Worm (Caenorhabditis elegans): ENCODE measurements around the gene C53A3.4.

C53A3.4 gene

DNA sequence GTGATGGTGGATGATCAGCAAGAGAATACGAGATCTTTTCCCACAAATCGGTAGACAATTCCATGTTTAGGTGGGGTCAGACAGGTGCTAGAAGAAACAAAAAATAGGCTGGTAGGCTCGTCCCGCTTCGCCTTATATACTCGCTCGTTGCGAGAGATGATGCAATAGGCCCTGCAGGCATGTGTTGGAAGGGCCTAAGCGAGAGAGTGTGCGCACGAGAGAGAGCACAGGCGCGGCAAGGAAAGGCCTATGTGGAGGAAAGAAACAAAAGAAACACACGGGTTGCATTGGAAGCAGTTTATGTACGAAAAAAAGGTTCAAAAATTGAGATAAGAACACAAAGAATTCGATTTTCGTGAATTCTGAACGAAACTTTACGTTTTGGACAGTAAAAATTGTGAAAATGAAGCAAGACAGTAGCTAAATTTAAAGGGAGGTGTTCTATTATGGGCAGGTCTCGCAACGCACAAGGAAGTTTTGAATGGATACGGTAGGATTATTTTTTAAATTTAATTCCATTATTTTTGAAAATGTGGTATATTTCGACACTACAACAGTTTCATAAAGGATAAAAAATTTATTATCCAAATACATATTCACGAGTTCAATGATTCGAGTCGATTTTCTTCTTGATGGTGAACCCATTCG, 22.2 kb upstream of the C53A3.4 start, which contains the start of gene F44E7.5 (continued):
- TF ChIP-seq pqm-1 (tag; optimal IDR thresholded peaks at IDR 0.05): peak; percentile 74
- no peak for TF ChIP-seq ZK546.5 (tag; optimal IDR thresholded peaks at IDR 0.05)
- no peak for TF ChIP-seq jun-1 (tag; optimal IDR thresholded peaks at IDR 0.05)
- no peak for TF ChIP-seq fkh-10 (GFP tag; optimal IDR thresholded peaks at IDR 0.05)
- peak; percentile 12 for TF ChIP-seq ama-1 (optimal IDR thresholded peaks at IDR 0.05)
- no peak for TF ChIP-seq nhr-12 (tag; optimal IDR thresholded peaks at IDR 0.05)
- no peak for TF ChIP-seq unc-62 (GFP tag; optimal IDR thresholded peaks at IDR 0.05)

DNA sequence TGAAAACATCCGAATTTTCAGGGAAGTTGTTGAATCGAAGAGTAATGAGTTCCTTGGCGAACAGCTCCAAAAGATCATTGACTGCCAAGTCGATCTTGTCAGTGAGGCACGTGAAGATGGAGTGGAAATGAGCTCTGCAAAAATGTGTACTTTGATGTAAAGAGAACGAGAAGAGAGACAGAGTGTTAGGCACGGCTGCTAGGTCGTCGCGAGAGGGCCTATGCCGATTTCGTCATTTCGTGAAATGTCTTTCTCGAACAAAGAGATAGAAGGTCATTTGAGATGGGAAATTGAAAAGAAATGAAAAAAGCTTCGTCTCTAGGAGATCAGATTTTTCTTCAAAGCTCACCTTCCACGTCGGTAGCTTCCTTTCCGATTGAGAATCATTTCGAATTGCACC, 21.3 kb upstream of the C53A3.4 start:
- TF ChIP-seq ceh-28 (tag; optimal IDR thresholded peaks at IDR 0.05): no peak
- TF ChIP-seq skn-1 (tag; optimal IDR thresholded peaks at IDR 0.05): no peak
- no peak for TF ChIP-seq ceh-9 (tag; optimal IDR thresholded peaks at IDR 0.05)
- TF ChIP-seq nhr-12 (tag; optimal IDR thresholded peaks at IDR 0.05): no peak
- TF ChIP-seq snpc-4 (tag; optimal IDR thresholded peaks at IDR 0.05): no peak
- TF ChIP-seq lin-39 (tag; optimal IDR thresholded peaks at IDR 0.05): no peak
- TF ChIP-seq jun-1 (tag; optimal IDR thresholded peaks at IDR 0.05): no peak
- no peak for TF ChIP-seq pha-4 (tag; optimal IDR thresholded peaks at IDR 0.05)
- no peak for TF ChIP-seq elt-2 (tag; optimal IDR thresholded peaks at IDR 0.05)
- TF ChIP-seq fkh-2 (tag; optimal IDR thresholded peaks at IDR 0.05): no peak
- no peak for TF ChIP-seq ztf-4 (tag; optimal IDR thresholded peaks at IDR 0.05)
- no peak for TF ChIP-seq ceh-16 (tag; optimal IDR thresholded peaks at IDR 0.05)
- no peak for TF ChIP-seq nhr-43 (tag; optimal IDR thresholded peaks at IDR 0.05; ENCODE audit: poor library complexity, severe bottlenecking)
- no peak for TF ChIP-seq ztf-11 (tag; optimal IDR thresholded peaks at IDR 0.05)
- TF ChIP-seq pqm-1 (tag; optimal IDR thresholded peaks at IDR 0.05): no peak
- no peak for TF ChIP-seq zag-1 (tag; optimal IDR thresholded peaks at IDR 0.05)
- TF ChIP-seq ZK546.5 (tag; optimal IDR thresholded peaks at IDR 0.05): no peak
- no peak for TF ChIP-seq nhr-25 (tag; optimal IDR thresholded peaks at IDR 0.05)
- TF ChIP-seq R02D3.7 (tag; optimal IDR thresholded peaks at IDR 0.05): no peak
- no peak for TF ChIP-seq nfya-1 (tag; optimal IDR thresholded peaks at IDR 0.05; ENCODE audit: insufficient read depth)

DNA sequence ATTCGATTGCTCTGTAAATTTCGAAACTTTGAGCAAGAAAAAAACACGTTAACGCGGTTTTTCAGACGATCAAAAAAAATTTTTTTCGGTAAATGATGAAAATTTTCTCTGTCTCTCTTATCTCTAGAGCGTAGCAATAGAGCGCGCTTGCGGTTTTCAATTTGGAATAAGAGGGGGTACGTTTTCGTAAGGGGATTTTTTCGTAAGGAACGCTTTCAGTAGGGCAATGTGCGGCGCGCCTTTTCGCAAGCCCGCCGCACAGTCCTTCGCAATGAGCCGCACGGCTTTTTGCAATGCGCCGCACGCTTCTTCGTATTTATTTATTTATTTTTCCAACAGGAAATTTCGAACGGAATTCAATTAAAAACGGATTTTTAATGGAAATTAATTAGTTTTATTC, 18.3 kb upstream of the C53A3.4 start, which contains the start of gene F44E7.4:
TSS of gene F44E7.4 (minus strand) at position 13 of the 400 bp plus-strand sequence.
- TF ChIP-seq nhr-25 (tag; optimal IDR thresholded peaks at IDR 0.05) (peak; percentile 16), lin-39 (tag; optimal IDR thresholded peaks at IDR 0.05) (peak; percentile 47), ceh-28 (tag; optimal IDR thresholded peaks at IDR 0.05) (peak; percentile 26), pha-4 (tag; optimal IDR thresholded peaks at IDR 0.05) (peak; percentile 58), snpc-4 (tag; optimal IDR thresholded peaks at IDR 0.05) (peak; percentile 20), elt-2 (tag; optimal IDR thresholded peaks at IDR 0.05) (peak; percentile 21), nfya-1 (tag; optimal IDR thresholded peaks at IDR 0.05; ENCODE audit: insufficient read depth) (peak; percentile 58), lin-15B (tag; optimal IDR thresholded peaks at IDR 0.05) (peak; percentile 76), nhr-23 (tag; optimal IDR thresholded peaks at IDR 0.05) (peak; percentile 41)

DNA sequence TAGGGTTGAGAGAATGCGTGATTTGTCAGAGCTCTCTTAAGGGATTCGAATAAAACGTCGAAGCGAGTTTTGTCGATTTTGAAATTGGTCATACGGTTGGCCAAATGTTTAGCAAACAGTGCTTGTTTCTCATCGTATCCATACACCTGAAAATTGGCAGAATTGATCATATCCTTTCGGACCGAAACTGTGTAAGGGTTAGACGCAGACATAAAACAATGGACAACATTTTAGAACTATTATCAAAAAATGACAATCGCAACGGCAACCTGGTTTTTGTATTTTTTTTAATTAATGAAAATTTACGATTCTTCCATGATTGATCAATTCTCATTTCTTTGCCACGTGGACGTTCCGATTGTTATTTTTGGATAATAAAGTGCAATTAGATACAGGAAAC, 15.5 kb upstream of the C53A3.4 start:
- TF ChIP-seq nhr-237 (tag; optimal IDR thresholded peaks at IDR 0.05): no peak
- no peak for TF ChIP-seq nhr-28 (tag; optimal IDR thresholded peaks at IDR 0.05)
- TF ChIP-seq egl-27 (tag; optimal IDR thresholded peaks at IDR 0.05): no peak
- TF ChIP-seq ceh-82 (tag; optimal IDR thresholded peaks at IDR 0.05): no peak
- TF ChIP-seq nfya-1 (tag; optimal IDR thresholded peaks at IDR 0.05; ENCODE audit: insufficient read depth): no peak
- no peak for TF ChIP-seq jun-1 (tag; optimal IDR thresholded peaks at IDR 0.05)
- no peak for TF ChIP-seq aly-2 (tag; optimal IDR thresholded peaks at IDR 0.05)
- no peak for TF ChIP-seq ztf-4 (tag; optimal IDR thresholded peaks at IDR 0.05)
- no peak for TF ChIP-seq tbx-2 (tag; optimal IDR thresholded peaks at IDR 0.05)
- TF ChIP-seq daf-12 (tag; optimal IDR thresholded peaks at IDR 0.05): no peak
- no peak for TF ChIP-seq unc-39 (tag; optimal IDR thresholded peaks at IDR 0.05)
- TF ChIP-seq unc-62 (GFP tag; optimal IDR thresholded peaks at IDR 0.05): no peak
- no peak for TF ChIP-seq eor-1 (tag; optimal IDR thresholded peaks at IDR 0.05)
- no peak for TF ChIP-seq fos-1 (tag; optimal IDR thresholded peaks at IDR 0.05)
- TF ChIP-seq skn-1 (tag; optimal IDR thresholded peaks at IDR 0.05): no peak
- TF ChIP-seq ZK546.5 (tag; optimal IDR thresholded peaks at IDR 0.05): no peak
- TF ChIP-seq elt-1 (tag; optimal IDR thresholded peaks at IDR 0.05): no peak
- TF ChIP-seq fkh-10 (GFP tag; optimal IDR thresholded peaks at IDR 0.05): no peak
- no peak for TF ChIP-seq nhr-23 (tag; optimal IDR thresholded peaks at IDR 0.05)
